Fruit fly (Drosophila melanogaster): Measurements from ENCODE around the gene CG34253.

CG34253 gene

dm6 chr3L:18042433-18042832 is 44.7 kb downstream of the CG34253 start, which contains the start of gene CG42393:
CG42393 (plus strand) TSS chr3L:18042733.
- TF ChIP-seq CG14711 (tag; optimal IDR thresholded peaks at IDR 0.05) (no peak), CG7101 (tag; optimal IDR thresholded peaks at IDR 0.05) (no peak), CG11617 (GFP tag; optimal IDR thresholded peaks at IDR 0.05) (no peak), CG12768 (GFP tag; optimal IDR thresholded peaks at IDR 0.05) (no peak), Mnt (GFP tag; optimal IDR thresholded peaks at IDR 0.05) (no peak)

DNA sequence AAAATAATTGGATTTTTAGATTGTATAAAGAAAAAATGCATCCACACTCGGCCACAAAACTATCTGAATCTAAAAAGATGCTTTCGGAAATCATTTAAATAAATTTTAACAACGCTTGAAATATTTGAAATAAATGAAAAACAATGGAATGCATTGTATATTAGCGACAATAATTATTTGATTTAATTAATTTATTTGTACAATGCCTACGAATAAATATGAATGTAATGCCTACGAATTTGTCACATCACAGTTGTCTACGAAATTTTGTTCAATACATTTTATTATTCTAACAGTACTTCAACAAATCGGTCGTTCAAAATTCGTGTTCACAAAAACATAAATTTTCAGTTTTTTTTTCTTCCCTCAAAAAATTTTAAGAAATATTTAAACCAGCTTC is 47.1 kb downstream of the CG34253 start, which contains the start of gene CG32192:
Gene CG32192 (plus strand): TSS at position 301 of the 400 bp plus-strand sequence.
- TF ChIP-seq CG11617 (GFP tag; optimal IDR thresholded peaks at IDR 0.05) (no peak), tj (GFP tag; optimal IDR thresholded peaks at IDR 0.05) (no peak), Clk (GFP tag; optimal IDR thresholded peaks at IDR 0.05) (no peak), cnc (optimal IDR thresholded peaks at IDR 0.05) (no peak), bab1 (GFP tag; optimal IDR thresholded peaks at IDR 0.05) (no peak), CG12768 (GFP tag; optimal IDR thresholded peaks at IDR 0.05) (no peak), kay (GFP tag; ENCODE audit: borderline replicate concordance) (no peak)

dm6 chr3L:18038122-18038762 is 48.9 kb downstream of the CG34253 start:
- TF ChIP-seq kay (GFP tag; ENCODE audit: borderline replicate concordance) = peak; percentile 88
- no peak for TF ChIP-seq ovo (GFP tag; optimal IDR thresholded peaks at IDR 0.05)

dm6 chr3L:18037459-18038092 is 49.5 kb downstream of the CG34253 start:
- TF ChIP-seq CG12768 (GFP tag; optimal IDR thresholded peaks at IDR 0.05) = no peak
- TF ChIP-seq Crg-1 (GFP tag; optimal IDR thresholded peaks at IDR 0.05) = no peak
- peak; percentile 39 for TF ChIP-seq kay (GFP tag; ENCODE audit: borderline replicate concordance)

- TF ChIP-seq cic (GFP tag; optimal IDR thresholded peaks at IDR 0.05) (no peak), bab1 (GFP tag; optimal IDR thresholded peaks at IDR 0.05) (no peak), CG12768 (GFP tag; optimal IDR thresholded peaks at IDR 0.05) (no peak), CG1620 (GFP tag; optimal IDR thresholded peaks at IDR 0.05) (no peak), CG11617 (GFP tag; optimal IDR thresholded peaks at IDR 0.05) (no peak), CG7045 (GFP tag; optimal IDR thresholded peaks at IDR 0.05) (no peak), Mnt (GFP tag; optimal IDR thresholded peaks at IDR 0.05) (no peak), kay (GFP tag; ENCODE audit: borderline replicate concordance) (no peak)
Observed at dm6 chr3L:18036995-18037394, 50.1 kb downstream of the CG34253 start.

Measured in whole organism, adult.